Fruit fly (Drosophila melanogaster) S2 (cell line): ENCODE data around the gene Rab9Db.
"Not testable (repeated sequence)": the region's sequence is repeated elsewhere in the genome, so short reads cannot be mapped to it uniquely, and the experiment has no call there.

Experiments
- CG8478 ChIP-seq: fragments of >200 bp; optimal IDR thresholded peaks from 2 replicates; lab custom pipeline; 2018
- CTCF ChIP-seq, 2 experiments: fragments of >200 bp; optimal IDR thresholded peaks; 2 replicates each; lab custom pipeline; 2018

DNA sequence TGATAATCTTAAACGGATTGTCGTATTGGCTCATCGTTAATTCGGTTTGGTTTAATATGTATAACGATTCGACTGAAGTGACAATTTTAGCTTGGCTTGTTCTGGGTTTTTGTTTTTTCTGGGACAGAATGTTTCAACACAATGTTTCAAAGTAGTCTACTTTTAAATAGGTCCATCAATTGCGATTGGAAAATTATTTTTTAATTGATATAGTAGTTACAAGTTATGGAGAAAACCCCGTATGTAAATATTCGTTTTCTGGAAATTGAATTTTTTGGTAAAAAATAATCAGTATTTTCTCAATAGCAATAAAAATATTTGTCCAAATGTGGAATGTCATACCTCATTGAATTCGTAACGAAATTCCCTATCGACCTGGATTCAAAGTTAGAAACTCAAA, at the start of gene Rab9Db:
- not testable (repeated sequence) for TF ChIP-seq CG8478; CTCF (optimal IDR thresholded peaks at IDR 0.05; lab: Kevin White, UChicago)
